Worm (Caenorhabditis elegans) whole organism, midembryonic: ENCODE results near the gene Y17G9B.8.

Source experiments
- T22C8.4 ChIP-seq: fragments of 200-800 bp; sonication (Bioruptor generic); IDR thresholded peaks from 2 replicates; pipeline ENCODE4 v1.3.6; 2022; ENCODE audit warnings: missing genetic modification characterization, missing compliant biosample characterization
- cog-1 ChIP-seq: sonication (generic microtip); optimal IDR thresholded peaks from 2 replicates; lab custom pipeline; 2016; ENCODE audit warnings: missing genetic modification characterization, missing compliant biosample characterization
- flt-1 ChIP-seq: fragments of 200-800 bp; sonication (Bioruptor generic); IDR thresholded peaks from 2 replicates; pipeline ENCODE4 v1.3.6; 2022; ENCODE audit warnings: missing genetic modification characterization, missing compliant biosample characterization
- med-1 ChIP-seq: sonication (generic microtip); optimal IDR thresholded peaks from 2 replicates; lab custom pipeline; 2017; ENCODE audit warnings: missing genetic modification characterization, mild to moderate bottlenecking, missing compliant biosample characterization, antibody characterized with exemption, missing genetic modification reagents; ENCODE audit not compliant: insufficient read depth
- tab-1 ChIP-seq: fragments of 200-800 bp; sonication (Bioruptor generic); IDR thresholded peaks from 2 replicates; pipeline ENCODE4 v1.3.6; 2022; ENCODE audit warnings: missing genetic modification characterization, missing compliant biosample characterization
- ztf-23 ChIP-seq: fragments of 200-800 bp; sonication (Bioruptor generic); IDR thresholded peaks from 2 replicates; pipeline ENCODE4 v1.3.6; 2022; ENCODE audit warnings: missing genetic modification reagents, missing genetic modification characterization, missing compliant biosample characterization
- ztf-29 ChIP-seq: fragments of 200-800 bp; sonication (Bioruptor generic); IDR thresholded peaks from 2 replicates; pipeline ENCODE4 v1.3.6; 2022; ENCODE audit warnings: missing genetic modification reagents, missing genetic modification characterization, missing compliant biosample characterization

DNA sequence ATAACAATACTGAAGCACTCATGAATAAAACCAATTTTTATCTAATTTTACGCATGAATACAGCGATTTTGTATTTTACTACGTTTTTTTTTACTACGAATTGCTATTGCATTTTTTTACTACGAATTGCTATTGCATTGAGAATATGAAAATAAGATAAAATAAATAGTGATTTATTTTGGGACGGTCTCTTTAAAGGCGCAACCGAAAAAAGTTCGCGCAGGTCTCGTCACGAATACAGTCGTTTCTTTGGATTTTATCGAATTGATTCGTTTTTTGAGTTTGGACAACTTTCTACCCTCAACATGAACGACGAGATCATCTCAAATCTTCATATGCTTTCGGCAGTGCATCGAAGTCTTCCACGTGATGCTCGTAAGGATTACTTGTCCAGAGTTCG, 6.8 kb downstream of the Y17G9B.8 start, which contains the start of gene Y17G9B.4:
- TF ChIP-seq T22C8.4 (no peak), flt-1 (no peak), ztf-23 (GFP tag; lab: Robert Waterston, UW) (no peak), ztf-29 (GFP tag; lab: Robert Waterston, UW) (no peak), cog-1 (tag; lab: Kevin White, UChicago) (no peak), med-1 (no peak), tab-1 (GFP tag; lab: Robert Waterston, UW) (no peak)
